Worm (Caenorhabditis elegans): ENCODE data around the gene F36H9.10.
"Not testable (repeated sequence)": the region's sequence is repeated elsewhere in the genome, so short reads cannot be mapped to it uniquely, and the experiment has no call there.

Gene F36H9.10

DNA sequence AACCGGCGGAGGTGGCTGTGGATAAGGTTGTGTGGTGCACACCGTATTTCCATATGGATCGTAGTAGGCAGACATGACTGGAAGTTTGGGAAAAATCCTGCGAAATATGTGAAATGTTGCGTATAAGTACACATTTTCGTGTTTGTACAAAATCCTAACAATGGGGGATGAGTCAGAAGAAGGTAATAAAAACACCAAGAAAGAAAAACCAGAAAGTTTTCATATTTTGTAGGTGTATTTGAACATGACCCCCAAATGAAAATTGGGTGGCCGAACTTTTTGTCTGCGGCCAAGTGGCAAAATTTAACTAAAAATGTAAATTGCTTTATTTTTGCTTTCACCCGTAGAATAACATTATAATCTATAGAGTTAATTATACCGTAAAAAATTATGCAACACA lies 13.0 kb downstream of the F36H9.10 start, which contains the start of gene Y46H3A.4:
Y46H3A.4 (minus strand) TSS at position 101 of the 400 bp plus-strand sequence.
- TF ChIP-seq tbx-2 (tag; optimal IDR thresholded peaks at IDR 0.05) (no peak), lin-39 (tag; optimal IDR thresholded peaks at IDR 0.05) (no peak), elt-1 (tag; optimal IDR thresholded peaks at IDR 0.05) (no peak), mdl-1 (tag; optimal IDR thresholded peaks at IDR 0.05) (no peak), eor-1 (tag; optimal IDR thresholded peaks at IDR 0.05) (no peak), elt-2 (tag; optimal IDR thresholded peaks at IDR 0.05) (no peak), pqm-1 (tag; optimal IDR thresholded peaks at IDR 0.05) (no peak), ama-1 (optimal IDR thresholded peaks at IDR 0.05) (no peak), unc-62 (GFP tag; optimal IDR thresholded peaks at IDR 0.05) (no peak)

DNA sequence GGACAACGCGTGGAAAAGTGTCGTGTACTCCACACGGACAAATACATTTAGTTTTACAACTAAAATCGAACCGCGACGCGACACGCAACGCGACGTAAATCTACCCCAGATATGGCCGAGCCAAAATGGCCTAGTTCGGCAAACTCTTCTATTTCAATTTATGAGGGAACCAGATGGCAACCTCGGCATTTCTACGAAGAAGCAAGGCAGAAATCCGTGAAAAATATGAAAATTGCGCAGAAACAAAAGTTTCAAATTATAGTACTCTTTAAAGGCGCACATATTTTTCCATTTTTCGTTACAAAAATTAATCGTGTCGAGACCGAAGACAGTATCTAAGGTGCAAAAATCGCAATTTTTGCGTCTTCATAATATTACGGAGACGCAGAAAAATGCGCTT lies 16.8 kb downstream of the F36H9.10 start, which contains the start of gene Y46H3A.5:
Y46H3A.5 (minus strand) TSS at position 101 of the 400 bp plus-strand sequence.
- not testable (repeated sequence) for TF ChIP-seq nhr-25, elt-2, nhr-76 (tag; optimal IDR thresholded peaks at IDR 0.05)

DNA sequence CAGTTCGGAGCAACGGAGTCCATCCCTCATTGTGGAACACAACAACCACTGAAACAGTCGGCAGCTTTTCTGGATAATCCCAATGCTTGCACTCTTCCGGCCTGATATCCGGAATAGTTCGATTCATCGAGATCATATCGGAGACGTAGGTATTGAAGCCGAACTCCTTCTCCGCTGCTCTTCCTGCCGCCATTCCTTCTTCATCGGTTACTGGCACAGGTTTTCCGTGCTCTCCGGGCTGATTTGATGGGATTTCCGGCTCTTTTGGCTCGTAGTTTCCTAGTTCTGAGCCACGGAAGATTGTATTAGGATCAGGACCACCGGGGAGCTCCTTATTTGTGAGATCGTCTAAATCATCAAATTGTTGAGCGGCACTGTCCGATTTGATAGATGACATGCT lies 22.0 kb downstream of the F36H9.10 start:
- TF ChIP-seq elt-1 (tag; optimal IDR thresholded peaks at IDR 0.05) (no peak), nhr-77 (tag; optimal IDR thresholded peaks at IDR 0.05) (no peak), fos-1 (tag; optimal IDR thresholded peaks at IDR 0.05) (no peak), ceh-16 (tag; optimal IDR thresholded peaks at IDR 0.05) (no peak), unc-39 (tag; optimal IDR thresholded peaks at IDR 0.05) (no peak), ztf-11 (tag; optimal IDR thresholded peaks at IDR 0.05) (no peak), skn-1 (tag; optimal IDR thresholded peaks at IDR 0.05) (no peak), fkh-10 (GFP tag; optimal IDR thresholded peaks at IDR 0.05) (no peak), ceh-9 (tag; optimal IDR thresholded peaks at IDR 0.05) (no peak), snpc-4 (tag; optimal IDR thresholded peaks at IDR 0.05) (no peak), nfya-1 (tag; optimal IDR thresholded peaks at IDR 0.05; ENCODE audit: insufficient read depth) (no peak), hmg-11 (tag; optimal IDR thresholded peaks at IDR 0.05) (no peak), elt-3 (tag; optimal IDR thresholded peaks at IDR 0.05) (no peak), tbx-2 (tag; optimal IDR thresholded peaks at IDR 0.05) (no peak)

DNA sequence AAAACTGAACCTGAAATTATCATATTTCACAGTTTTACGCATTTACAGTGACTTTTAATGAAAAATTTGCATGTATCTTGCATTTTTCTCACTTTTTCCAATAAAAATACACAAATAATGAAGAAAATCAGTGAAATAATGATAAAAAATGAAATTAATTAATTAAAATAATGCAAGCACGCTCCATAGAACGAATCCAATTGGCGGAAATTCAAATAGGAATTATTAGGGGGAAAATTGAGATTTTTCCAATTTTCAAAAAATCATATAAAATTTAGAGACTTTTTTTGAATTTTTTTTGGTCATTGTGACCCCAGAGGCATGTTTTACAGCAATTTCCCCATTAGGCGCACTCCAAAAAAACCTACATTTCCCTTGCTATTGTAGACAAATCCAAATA lies 22.7 kb downstream of the F36H9.10 start:
- TF ChIP-seq fos-1 (tag; optimal IDR thresholded peaks at IDR 0.05) = no peak
- TF ChIP-seq daf-12 (tag; optimal IDR thresholded peaks at IDR 0.05) = no peak
- no peak for TF ChIP-seq nhr-12 (tag; optimal IDR thresholded peaks at IDR 0.05)
- no peak for TF ChIP-seq ceh-28 (tag; optimal IDR thresholded peaks at IDR 0.05)
- TF ChIP-seq ztf-4 (tag; optimal IDR thresholded peaks at IDR 0.05) = no peak
- TF ChIP-seq ceh-9 (tag; optimal IDR thresholded peaks at IDR 0.05) = no peak
- TF ChIP-seq fkh-10 (GFP tag; optimal IDR thresholded peaks at IDR 0.05) = no peak
- no peak for TF ChIP-seq ceh-16 (tag; optimal IDR thresholded peaks at IDR 0.05)
- TF ChIP-seq eor-1 (tag; optimal IDR thresholded peaks at IDR 0.05) = no peak
- TF ChIP-seq sea-2 (GFP tag; optimal IDR thresholded peaks at IDR 0.05) = no peak
- TF ChIP-seq lin-15B (tag; optimal IDR thresholded peaks at IDR 0.05) = no peak
- no peak for TF ChIP-seq nhr-43 (tag; optimal IDR thresholded peaks at IDR 0.05; ENCODE audit: poor library complexity, severe bottlenecking)

DNA sequence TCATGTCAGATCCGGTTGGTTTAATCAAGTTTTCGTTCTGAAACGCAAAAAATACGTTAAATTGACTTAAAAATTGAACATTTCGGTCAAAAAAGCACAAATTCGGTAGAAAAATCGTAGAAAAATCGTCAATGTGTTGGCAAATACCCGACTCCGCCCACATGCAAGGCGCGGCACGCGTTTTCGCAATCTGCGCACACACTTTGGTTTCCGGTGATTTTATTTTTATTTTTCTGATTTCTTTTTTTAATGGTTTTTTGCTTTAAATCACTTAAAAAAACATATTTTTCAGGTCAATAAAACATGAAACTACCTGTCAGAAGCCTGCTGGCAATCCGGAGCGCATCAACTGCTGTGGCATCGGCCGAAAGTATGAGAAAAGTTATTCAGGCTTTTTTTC lies 23.3 kb downstream of the F36H9.10 start, which contains the start of the genes gly-7 and mrpl-39:
gly-7 (minus strand) TSS at position 37 of the 400 bp plus-strand sequence.
mrpl-39 (plus strand) TSS at position 293 of the 400 bp plus-strand sequence.
- TF ChIP-seq nhr-43 (tag; optimal IDR thresholded peaks at IDR 0.05; ENCODE audit: poor library complexity, severe bottlenecking) (no peak), egl-27 (tag; optimal IDR thresholded peaks at IDR 0.05) (no peak), ama-1 (optimal IDR thresholded peaks at IDR 0.05) (no peak), nfya-1 (tag; optimal IDR thresholded peaks at IDR 0.05; ENCODE audit: insufficient read depth) (peak; percentile 45), fkh-10 (GFP tag; optimal IDR thresholded peaks at IDR 0.05) (peak; percentile 3), ztf-4 (tag; optimal IDR thresholded peaks at IDR 0.05) (no peak), fos-1 (tag; optimal IDR thresholded peaks at IDR 0.05) (no peak), elt-2 (tag; optimal IDR thresholded peaks at IDR 0.05) (peak; percentile 14), zag-1 (tag; optimal IDR thresholded peaks at IDR 0.05) (no peak), aly-2 (tag; optimal IDR thresholded peaks at IDR 0.05) (no peak), pha-4 (tag; optimal IDR thresholded peaks at IDR 0.05) (peak; percentile 44), nhr-12 (tag; optimal IDR thresholded peaks at IDR 0.05) (no peak), ceh-28 (tag; optimal IDR thresholded peaks at IDR 0.05) (no peak)

Data from whole organism, L3 larva.